Worm (Caenorhabditis elegans) whole organism, L1 larva: ENCODE measurements around the gene K08E7.8.
A peak's percentile ranks its signal among the peaks of the same experiment; 100 is the strongest.

Experiments used
- C16A3.4 ChIP-seq: fragments of 150-350 bp; optimal IDR thresholded peaks from 2 replicates; lab custom pipeline; 2014; ENCODE audit warnings: missing biosample characterization, missing genetic modification characterization
- F16B12.6 ChIP-seq: fragments of 150-350 bp; optimal IDR thresholded peaks from 2 replicates; lab custom pipeline; 2014; ENCODE audit warnings: missing biosample characterization, missing genetic modification characterization
- Y116A8C.19 ChIP-seq: sonication (generic microtip); optimal IDR thresholded peaks from 2 replicates; lab custom pipeline; 2016; ENCODE audit warnings: missing compliant biosample characterization, missing genetic modification characterization, borderline replicate concordance
- aha-1 ChIP-seq: fragments of 150-350 bp; optimal IDR thresholded peaks from 2 replicates; lab custom pipeline; 2014; ENCODE audit warnings: missing biosample characterization, missing genetic modification characterization
- aly-2 ChIP-seq: fragments of 150-350 bp; optimal IDR thresholded peaks from 2 replicates; lab custom pipeline; 2014; ENCODE audit warnings: missing biosample characterization, missing genetic modification characterization
- blmp-1 ChIP-seq: fragments of 150-350 bp; optimal IDR thresholded peaks from 2 replicates; lab custom pipeline; 2014; ENCODE audit warnings: missing biosample characterization, missing genetic modification characterization
- ceh-8 ChIP-seq: fragments of 200-800 bp; sonication (Bioruptor generic); optimal IDR thresholded peaks from 2 replicates; lab custom pipeline; 2018; ENCODE audit warnings: mild to moderate bottlenecking, missing genetic modification characterization, moderate library complexity, missing compliant biosample characterization
- ceh-82 ChIP-seq, 3 experiments: fragments of 150-350 bp in 1 of 3; sonication (generic microtip) in 2 of 3; optimal IDR thresholded peaks; 2 replicates each; lab custom pipeline; 2014 to 2017; ENCODE audit warnings: missing biosample characterization in 3 of 3, missing genetic modification characterization in 3 of 3
- ceh-88 ChIP-seq: fragments of 200-800 bp; sonication (Bioruptor generic); IDR thresholded peaks from 2 replicates; pipeline ENCODE4 v1.3.6; 2022; ENCODE audit warnings: missing genetic modification characterization, missing compliant biosample characterization
- ces-1 ChIP-seq: fragments of 150-350 bp; optimal IDR thresholded peaks from 2 replicates; lab custom pipeline; 2014; ENCODE audit warnings: missing biosample characterization, missing genetic modification reagents, missing genetic modification characterization
- dpl-1 ChIP-seq, 3 experiments: fragments of 150-350 bp in 2 of 3; sonication (generic microtip) in 1 of 3; optimal IDR thresholded peaks; 2 replicates each; lab custom pipeline; 2014 to 2017; ENCODE audit warnings: missing biosample characterization in 3 of 3, missing genetic modification characterization in 3 of 3, missing genetic modification reagents in 3 of 3
- dsc-1 ChIP-seq: sonication (generic microtip); optimal IDR thresholded peaks from 2 replicates; lab custom pipeline; 2016; ENCODE audit warnings: mild to moderate bottlenecking, missing genetic modification characterization, missing compliant biosample characterization
- efl-1 ChIP-seq, 4 experiments: fragments of 150-350 bp; optimal IDR thresholded peaks in 3 of 4; peaks in 1 of 4; 1 replicate in 1 of 4; 2 replicates in 3 of 4; lab custom pipeline; 2014; ENCODE audit warnings: missing biosample characterization in 2 of 4, missing genetic modification characterization in 2 of 4, missing genetic modification reagents in 2 of 4
- egl-13 ChIP-seq: sonication (generic microtip); optimal IDR thresholded peaks from 2 replicates; lab custom pipeline; 2016; ENCODE audit warnings: missing genotype, missing genetic modification reagents, missing genetic modification characterization, missing compliant biosample characterization
- egl-27 ChIP-seq, 2 experiments: fragments of 150-350 bp in 1 of 2; sonication (generic microtip); optimal IDR thresholded peaks; 3 replicates each; lab custom pipeline; 2017 to 2018; ENCODE audit warnings: missing biosample characterization in 2 of 2, missing genetic modification characterization in 2 of 2, missing genetic modification reagents in 2 of 2
- elt-3 ChIP-seq, 6 experiments: fragments of 150-350 bp in 1 of 6; sonication (generic microtip); optimal IDR thresholded peaks; 2 replicates each; lab custom pipeline; 2017 to 2018; ENCODE audit warnings: missing biosample characterization in 6 of 6, missing genetic modification characterization in 6 of 6, inconsistent platforms in 1 of 6
- fkh-4 ChIP-seq: sonication (generic microtip); optimal IDR thresholded peaks from 2 replicates; lab custom pipeline; 2016; ENCODE audit warnings: missing compliant biosample characterization, missing genetic modification characterization, borderline replicate concordance
- fos-1 ChIP-seq: fragments of 150-350 bp; optimal IDR thresholded peaks from 2 replicates; lab custom pipeline; 2014; ENCODE audit warnings: missing biosample characterization, missing genetic modification characterization
- grh-1 ChIP-seq: fragments of 200-800 bp; sonication (Bioruptor generic); IDR thresholded peaks from 2 replicates; pipeline ENCODE4 v1.3.6; 2022; ENCODE audit warnings: missing genetic modification reagents, missing genetic modification characterization, missing compliant biosample characterization
- hpl-2 ChIP-seq: fragments of 150-350 bp; optimal IDR thresholded peaks from 2 replicates; lab custom pipeline; 2014; ENCODE audit warnings: missing biosample characterization, missing genetic modification reagents, missing genetic modification characterization
- irx-1 ChIP-seq: sonication (generic microtip); optimal IDR thresholded peaks from 2 replicates; lab custom pipeline; 2016; ENCODE audit warnings: missing genetic modification characterization, missing compliant biosample characterization
- lin-14 ChIP-seq: fragments of 200-800 bp; sonication (Bioruptor generic); optimal IDR thresholded peaks from 2 replicates; lab custom pipeline; 2018; ENCODE audit warnings: mild to moderate bottlenecking, missing genetic modification characterization, moderate library complexity, missing compliant biosample characterization
- lin-35 ChIP-seq, 2 experiments: fragments of 150-350 bp; optimal IDR thresholded peaks; 2 replicates each; lab custom pipeline; 2014; ENCODE audit warnings: missing biosample characterization in 2 of 2, missing genetic modification characterization in 2 of 2, missing genetic modification reagents in 2 of 2
- lin-39 ChIP-seq: fragments of 150-350 bp; optimal IDR thresholded peaks from 2 replicates; lab custom pipeline; 2014; ENCODE audit warnings: missing biosample characterization, missing genetic modification reagents, missing genetic modification characterization
- lsy-2 ChIP-seq, 2 experiments: fragments of 150-350 bp; optimal IDR thresholded peaks; 2 replicates each; lab custom pipeline; 2014; ENCODE audit warnings: missing biosample characterization in 2 of 2, missing genetic modification characterization in 2 of 2
- mab-9 ChIP-seq: fragments of 200-800 bp; sonication (Bioruptor generic); IDR thresholded peaks from 2 replicates; pipeline ENCODE4 v1.3.6; 2022; ENCODE audit warnings: missing genetic modification reagents, missing genetic modification characterization, missing compliant biosample characterization
- mep-1 ChIP-seq: fragments of 150-350 bp; optimal IDR thresholded peaks from 2 replicates; lab custom pipeline; 2014; ENCODE audit warnings: missing biosample characterization, missing genetic modification characterization
- nhr-11 ChIP-seq: fragments of 150-350 bp; optimal IDR thresholded peaks from 2 replicates; lab custom pipeline; 2014; ENCODE audit warnings: missing biosample characterization, missing genetic modification characterization
- nhr-20 ChIP-seq: sonication (generic microtip); optimal IDR thresholded peaks from 2 replicates; lab custom pipeline; 2016; ENCODE audit warnings: mild to moderate bottlenecking, missing genetic modification characterization, missing compliant biosample characterization
- nhr-28 ChIP-seq: fragments of 150-350 bp; optimal IDR thresholded peaks from 2 replicates; lab custom pipeline; 2014; ENCODE audit warnings: missing biosample characterization, missing genetic modification characterization
- nhr-47 ChIP-seq: sonication (generic microtip); optimal IDR thresholded peaks from 2 replicates; lab custom pipeline; 2016; ENCODE audit warnings: mild to moderate bottlenecking, missing genetic modification characterization, moderate library complexity, missing compliant biosample characterization
- nhr-76 ChIP-seq: sonication (generic microtip); optimal IDR thresholded peaks from 2 replicates; lab custom pipeline; 2017; ENCODE audit warnings: missing biosample characterization, missing genetic modification characterization
- nhr-77 ChIP-seq: fragments of 150-350 bp; optimal IDR thresholded peaks from 2 replicates; lab custom pipeline; 2014; ENCODE audit warnings: missing biosample characterization, missing genetic modification characterization
- nhr-85 ChIP-seq: sonication (generic microtip); peaks from one replicate; lab custom pipeline; 2016; ENCODE audit warnings: missing genetic modification characterization, inconsistent platforms, missing compliant biosample characterization
- nhr-90 ChIP-seq: sonication (generic microtip); optimal IDR thresholded peaks from 2 replicates; lab custom pipeline; 2016; ENCODE audit warnings: mild to moderate bottlenecking, missing genetic modification characterization, missing compliant biosample characterization; ENCODE audit not compliant: poor library complexity
- rnt-1 ChIP-seq: sonication (generic microtip); optimal IDR thresholded peaks from 2 replicates; lab custom pipeline; 2016; ENCODE audit warnings: mild to moderate bottlenecking, missing genetic modification characterization, moderate library complexity, missing compliant biosample characterization
- snu-23 ChIP-seq: sonication (generic microtip); optimal IDR thresholded peaks from 2 replicates; lab custom pipeline; 2016; ENCODE audit warnings: missing genetic modification characterization, missing compliant biosample characterization
- sup-37 ChIP-seq: fragments of 200-800 bp; sonication (Bioruptor generic); optimal IDR thresholded peaks from 2 replicates; lab custom pipeline; 2018; ENCODE audit warnings: mild to moderate bottlenecking, missing genetic modification characterization, missing compliant biosample characterization
- tbx-2 ChIP-seq: sonication (generic microtip); optimal IDR thresholded peaks from 2 replicates; lab custom pipeline; 2016; ENCODE audit warnings: missing genetic modification characterization, missing compliant biosample characterization
- unc-30 ChIP-seq: sonication (generic microtip); optimal IDR thresholded peaks from 2 replicates; lab custom pipeline; 2017; ENCODE audit warnings: missing biosample characterization, missing genetic modification characterization
- unc-86 ChIP-seq: sonication (generic microtip); optimal IDR thresholded peaks from 2 replicates; lab custom pipeline; 2016; ENCODE audit warnings: missing genetic modification characterization, missing compliant biosample characterization
- unc-98 ChIP-seq: fragments of 200-800 bp; sonication (Bioruptor generic); IDR thresholded peaks from 2 replicates; pipeline ENCODE4 v1.3.6; 2022; ENCODE audit warnings: missing genetic modification characterization, missing compliant biosample characterization
- vab-15 ChIP-seq: sonication (generic microtip); optimal IDR thresholded peaks from 2 replicates; lab custom pipeline; 2017; ENCODE audit warnings: missing genotype, mild to moderate bottlenecking, missing genetic modification characterization, missing compliant biosample characterization
- zag-1 ChIP-seq: fragments of 150-350 bp; optimal IDR thresholded peaks from 2 replicates; lab custom pipeline; 2014; ENCODE audit warnings: missing biosample characterization, missing genetic modification characterization
- zip-4 ChIP-seq: fragments of 200-800 bp; sonication (Bioruptor generic); optimal IDR thresholded peaks from 2 replicates; lab custom pipeline; 2018; ENCODE audit warnings: mild to moderate bottlenecking, missing genetic modification characterization, moderate library complexity, missing compliant biosample characterization

Gene K08E7.8

ce11 chrIV:12585966-12586365, at the start of gene K08E7.8:
Gene K08E7.8, minus strand, starts transcription at chrIV:12586066.
- no peak for TF ChIP-seq Y116A8C.19 (tag; lab: Kevin White, UChicago)
- TF ChIP-seq tbx-2 (tag; lab: Kevin White, UChicago) = no peak
- TF ChIP-seq nhr-47 (tag; lab: Kevin White, UChicago) = no peak
- TF ChIP-seq mab-9 (GFP tag; lab: Robert Waterston, UW) = no peak
- no peak for TF ChIP-seq grh-1 (GFP tag; lab: Robert Waterston, UW)
- TF ChIP-seq nhr-85 = no peak
- TF ChIP-seq rnt-1 = no peak
- no peak for TF ChIP-seq elt-3 (tag; optimal IDR thresholded peaks at IDR 0.05; lab: Kevin White, UChicago)
- TF ChIP-seq nhr-76 (tag; lab: Kevin White, UChicago) = no peak
- no peak for TF ChIP-seq ceh-88
- TF ChIP-seq nhr-77 (tag; lab: Kevin White, UChicago) = no peak
- TF ChIP-seq dpl-1 (GFP tag; optimal IDR thresholded peaks at IDR 0.05; lab: Kevin White, UChicago) = no peak
- TF ChIP-seq F16B12.6 (tag; lab: Kevin White, UChicago) = no peak
- TF ChIP-seq aly-2 (tag; lab: Kevin White, UChicago) = no peak
- TF ChIP-seq ces-1 = no peak
- no peak for TF ChIP-seq ceh-82 (tag; optimal IDR thresholded peaks at IDR 0.05; lab: Kevin White, UChicago)
- no peak for TF ChIP-seq unc-30 (tag; lab: Kevin White, UChicago)

- TF ChIP-seq dsc-1 (tag; lab: Kevin White, UChicago) = peak; percentile 59
- TF ChIP-seq lin-14 (GFP tag; lab: Kevin White, UChicago) = peak; percentile 69
- peak in 1 of 2 experiments; percentile 40 for TF ChIP-seq lin-35 (GFP tag; optimal IDR thresholded peaks at IDR 0.05; lab: Kevin White, UChicago)
- no peak for TF ChIP-seq F16B12.6 (tag; lab: Kevin White, UChicago)
- TF ChIP-seq mep-1 (tag; lab: Kevin White, UChicago) = peak; percentile 58
- TF ChIP-seq unc-86 (tag; lab: Kevin White, UChicago) = no peak
- peak; percentile 77 for TF ChIP-seq blmp-1
- no peak for TF ChIP-seq efl-1 (optimal IDR thresholded peaks at IDR 0.05; lab: Kevin White, UChicago)
- peak in 1 of 2 experiments; percentile 85 for TF ChIP-seq efl-1 (GFP tag; optimal IDR thresholded peaks at IDR 0.05 in 1 of 2; lab: Kevin White, UChicago)
- peak in 1 of 2 experiments; percentile 32 for TF ChIP-seq lsy-2 (tag; optimal IDR thresholded peaks at IDR 0.05; lab: Kevin White, UChicago)
- TF ChIP-seq nhr-85 = peak; percentile 58
- peak in 3 of 6 experiments; percentile 5 to 41 (median 18) for TF ChIP-seq elt-3 (tag; optimal IDR thresholded peaks at IDR 0.05; lab: Kevin White, UChicago)
- TF ChIP-seq snu-23 (GFP tag; lab: Kevin White, UChicago) = peak; percentile 52
- TF ChIP-seq fos-1 (tag; lab: Kevin White, UChicago) = peak; percentile 10
- TF ChIP-seq nhr-28 (tag; lab: Kevin White, UChicago) = no peak
- TF ChIP-seq, all 84 proteins: peak for 11
Measured at ce11 chrIV:12633825-12634224, 48.0 kb upstream of the K08E7.8 start.

DNA sequence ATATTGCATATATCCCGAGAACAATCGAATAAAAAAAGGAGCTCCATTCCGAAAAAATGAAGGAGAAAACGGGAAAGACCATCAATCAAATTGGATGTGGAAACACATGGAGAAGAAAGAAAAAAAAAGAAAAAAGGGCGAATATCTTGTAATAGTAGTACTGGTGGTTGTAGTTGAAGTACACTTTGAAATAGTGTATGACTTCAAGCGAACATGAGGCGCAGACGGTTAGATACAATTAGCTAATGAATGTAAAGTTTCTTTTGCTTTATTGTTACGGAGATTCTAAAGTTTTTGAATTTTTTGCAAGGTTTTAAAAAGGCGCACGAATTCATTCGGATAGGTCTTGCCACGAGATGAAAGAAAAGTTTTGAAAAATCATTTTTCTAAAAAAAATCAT, 46.6 kb upstream of the K08E7.8 start:
- TF ChIP-seq hpl-2 (GFP tag; lab: Kevin White, UChicago) (no peak), nhr-90 (tag; lab: Kevin White, UChicago) (no peak), unc-30 (tag; lab: Kevin White, UChicago) (no peak), nhr-85 (peak; percentile 37), zip-4 (GFP tag; lab: Kevin White, UChicago) (no peak), nhr-20 (tag; lab: Kevin White, UChicago) (no peak), ceh-82 (tag; optimal IDR thresholded peaks at IDR 0.05; lab: Kevin White, UChicago) (no peak), sup-37 (GFP tag; lab: Kevin White, UChicago) (no peak), fkh-4 (tag; lab: Kevin White, UChicago) (no peak), dsc-1 (tag; lab: Kevin White, UChicago) (peak; percentile 21), mep-1 (tag; lab: Kevin White, UChicago) (peak; percentile 23)

- TF ChIP-seq nhr-11 (tag; lab: Kevin White, UChicago) (no peak), snu-23 (GFP tag; lab: Kevin White, UChicago) (no peak), blmp-1 (no peak), lin-35 (GFP tag; optimal IDR thresholded peaks at IDR 0.05; lab: Kevin White, UChicago) (no peak), zag-1 (no peak), egl-13 (tag; lab: Kevin White, UChicago) (no peak), unc-98 (GFP tag; lab: Robert Waterston, UW) (no peak), C16A3.4 (tag; lab: Kevin White, UChicago) (no peak), vab-15 (tag; lab: Kevin White, UChicago) (no peak), aha-1 (tag; lab: Kevin White, UChicago) (no peak), unc-86 (tag; lab: Kevin White, UChicago) (no peak), lin-39 (no peak), egl-27 (tag; optimal IDR thresholded peaks at IDR 0.05; lab: Kevin White, UChicago) (no peak), ceh-8 (GFP tag; lab: Kevin White, UChicago) (no peak), irx-1 (tag; lab: Kevin White, UChicago) (no peak)
Measured at ce11 chrIV:12630922-12631321, 45.1 kb upstream of the K08E7.8 start, which contains the start of gene ark-1. Gene ark-1, minus strand, starts transcription at chrIV:12631022.
